Worm (Caenorhabditis elegans) whole organism, young adult: ENCODE data around the gene fntb-1.
A peak's percentile ranks its signal among the peaks of the same experiment; 100 is the strongest.

Experiments
- B0336.3 ChIP-seq: fragments of 200-800 bp; sonication (Bioruptor generic); IDR thresholded peaks from 2 replicates; pipeline ENCODE4 v1.3.6; 2022; ENCODE audit warnings: missing genetic modification characterization, missing compliant biosample characterization
- F23B12.7 ChIP-seq: sonication (generic microtip); optimal IDR thresholded peaks from 2 replicates; lab custom pipeline; 2017; ENCODE audit warnings: missing genetic modification characterization, mild to moderate bottlenecking, missing compliant biosample characterization, antibody characterized with exemption, moderate library complexity; ENCODE audit not compliant: insufficient read depth
- F33H1.4 ChIP-seq: fragments of 200-800 bp; sonication (Bioruptor generic); IDR thresholded peaks from 2 replicates; pipeline ENCODE4 v1.3.6; 2022; ENCODE audit warnings: missing genetic modification reagents, missing genetic modification characterization, missing compliant biosample characterization
- F37B4.10 ChIP-seq: fragments of 200-800 bp; sonication (Bioruptor generic); IDR thresholded peaks from 2 replicates; pipeline ENCODE4 v1.3.6; 2022; ENCODE audit warnings: missing genetic modification characterization, missing compliant biosample characterization
- F55B11.4 ChIP-seq: sonication (generic microtip); optimal IDR thresholded peaks from 2 replicates; lab custom pipeline; 2016; ENCODE audit warnings: missing compliant biosample characterization, missing genetic modification characterization, borderline replicate concordance; ENCODE audit not compliant: insufficient read depth
- F57C9.4 ChIP-seq: sonication (generic microtip); optimal IDR thresholded peaks from 2 replicates; lab custom pipeline; 2017; ENCODE audit warnings: mild to moderate bottlenecking, missing genetic modification characterization, missing compliant biosample characterization
- Y53F4B.3 ChIP-seq: fragments of 200-800 bp; sonication (Bioruptor generic); IDR thresholded peaks from 2 replicates; pipeline ENCODE4 v1.3.6; 2022; ENCODE audit warnings: missing genetic modification reagents, missing genetic modification characterization, missing compliant biosample characterization
- Y95B8A.8 ChIP-seq: fragments of 200-800 bp; sonication (Bioruptor generic); IDR thresholded peaks from 2 replicates; pipeline ENCODE4 v1.3.6; 2022; ENCODE audit warnings: missing genetic modification reagents, missing genetic modification characterization, missing compliant biosample characterization
- ZK185.1 ChIP-seq: sonication (generic microtip); optimal IDR thresholded peaks from 2 replicates; lab custom pipeline; 2016; ENCODE audit warnings: mild to moderate bottlenecking, missing genetic modification characterization, missing compliant biosample characterization; ENCODE audit not compliant: poor library complexity, severe bottlenecking
- aptf-2 ChIP-seq: fragments of 200-800 bp; sonication (Bioruptor generic); conservative IDR thresholded peaks from 2 replicates; pipeline ENCODE4 v1.3.6; 2022; ENCODE audit warnings: missing genetic modification reagents, missing genetic modification characterization, missing compliant biosample characterization
- athp-1 ChIP-seq: sonication (generic microtip); optimal IDR thresholded peaks from 2 replicates; lab custom pipeline; 2017; ENCODE audit warnings: mild to moderate bottlenecking, missing genetic modification characterization, missing compliant biosample characterization
- attf-3 ChIP-seq: fragments of 200-800 bp; sonication (Bioruptor generic); conservative IDR thresholded peaks from 2 replicates; pipeline ENCODE4 v1.3.6; 2022; ENCODE audit warnings: missing genetic modification reagents, missing genetic modification characterization, missing compliant biosample characterization
- attf-6 ChIP-seq: fragments of 200-800 bp; sonication (Bioruptor generic); IDR thresholded peaks from 2 replicates; pipeline ENCODE4 v1.3.6; 2022; ENCODE audit warnings: missing genetic modification reagents, missing genetic modification characterization, missing compliant biosample characterization
- ccch-3 ChIP-seq: fragments of 200-800 bp; sonication (Bioruptor generic); optimal IDR thresholded peaks from 2 replicates; lab custom pipeline; 2018; ENCODE audit warnings: mild to moderate bottlenecking, missing genetic modification characterization, missing compliant biosample characterization
- ceh-100 ChIP-seq: fragments of 200-800 bp; sonication (Bioruptor generic); IDR thresholded peaks from 2 replicates; pipeline ENCODE4 v1.3.6; 2022; ENCODE audit warnings: missing genetic modification reagents, missing genetic modification characterization, missing compliant biosample characterization
- ceh-27 ChIP-seq: fragments of 200-800 bp; sonication (Bioruptor generic); optimal IDR thresholded peaks from 2 replicates; lab custom pipeline; 2018; ENCODE audit warnings: mild to moderate bottlenecking, missing genetic modification characterization, moderate library complexity, missing compliant biosample characterization
- ceh-91 ChIP-seq: fragments of 200-800 bp; sonication (Bioruptor generic); IDR thresholded peaks from 2 replicates; pipeline ENCODE4 v1.3.6; 2022; ENCODE audit warnings: missing genetic modification reagents, missing genetic modification characterization, missing compliant biosample characterization
- chd-7 ChIP-seq: sonication (generic microtip); optimal IDR thresholded peaks from 2 replicates; lab custom pipeline; 2016; ENCODE audit warnings: mild to moderate bottlenecking, missing genetic modification characterization, moderate library complexity, missing compliant biosample characterization
- dox-1 ChIP-seq: fragments of 200-800 bp; sonication (Bioruptor generic); IDR thresholded peaks from 2 replicates; pipeline ENCODE4 v1.3.6; 2022; ENCODE audit warnings: missing genetic modification reagents, missing genetic modification characterization, missing compliant biosample characterization
- efl-1 ChIP-seq: fragments of 150-350 bp; optimal IDR thresholded peaks from 2 replicates; lab custom pipeline; 2014; ENCODE audit warnings: missing biosample characterization, missing genetic modification reagents, missing genetic modification characterization
- egl-18 ChIP-seq: fragments of 200-800 bp; sonication (Bioruptor generic); IDR thresholded peaks from 2 replicates; pipeline ENCODE4 v1.3.6; 2022; ENCODE audit warnings: missing genetic modification reagents, missing genetic modification characterization, missing compliant biosample characterization
- hmg-20 ChIP-seq: fragments of 200-800 bp; sonication (Bioruptor generic); IDR thresholded peaks from 2 replicates; pipeline ENCODE4 v1.3.6; 2022; ENCODE audit warnings: missing genetic modification reagents, missing genetic modification characterization, missing compliant biosample characterization
- let-607 ChIP-seq, 2 experiments: fragments of 200-800 bp in 1 of 2; sonication (Bioruptor generic) in 1 of 2; sonication (generic microtip) in 1 of 2; optimal IDR thresholded peaks; 2 replicates each; lab custom pipeline; 2016 to 2018; ENCODE audit warnings: mild to moderate bottlenecking in 2 of 2, missing compliant biosample characterization in 2 of 2, missing genetic modification characterization in 2 of 2, moderate library complexity in 2 of 2, missing genotype in 1 of 2
- lin-35 ChIP-seq, 3 experiments: fragments of 150-350 bp in 2 of 3; sonication (generic microtip) in 1 of 3; optimal IDR thresholded peaks; 2 replicates each; lab custom pipeline; 2014 to 2018; ENCODE audit warnings: missing biosample characterization in 3 of 3, missing genetic modification characterization in 3 of 3, missing genetic modification reagents in 3 of 3
- lir-1 ChIP-seq: fragments of 200-800 bp; sonication (Bioruptor generic); conservative IDR thresholded peaks from 2 replicates; pipeline ENCODE4 v1.3.6; 2022; ENCODE audit warnings: missing genetic modification reagents, missing genetic modification characterization, missing compliant biosample characterization
- madf-3 ChIP-seq: fragments of 200-800 bp; sonication (Bioruptor generic); IDR thresholded peaks from 2 replicates; pipeline ENCODE4 v1.3.6; 2022; ENCODE audit warnings: missing genetic modification reagents, missing genetic modification characterization, missing compliant biosample characterization
- madf-6 ChIP-seq: fragments of 200-800 bp; sonication (Bioruptor generic); IDR thresholded peaks from 2 replicates; pipeline ENCODE4 v1.3.6; 2022; ENCODE audit warnings: missing genetic modification reagents, missing genetic modification characterization, missing compliant biosample characterization
- madf-8 ChIP-seq: fragments of 200-800 bp; sonication (Bioruptor generic); conservative IDR thresholded peaks from 2 replicates; pipeline ENCODE4 v1.3.6; 2022; ENCODE audit warnings: missing genetic modification reagents, missing genetic modification characterization, missing compliant biosample characterization
- mcd-1 ChIP-seq: fragments of 200-800 bp; sonication (Bioruptor generic); IDR thresholded peaks from 2 replicates; pipeline ENCODE4 v1.3.6; 2022; ENCODE audit warnings: missing genetic modification reagents, missing genetic modification characterization, missing compliant biosample characterization
- mxl-1 ChIP-seq: sonication (generic microtip); optimal IDR thresholded peaks from 2 replicates; lab custom pipeline; 2016; ENCODE audit warnings: missing genetic modification characterization, missing compliant biosample characterization
- nfya-2 ChIP-seq: fragments of 200-800 bp; sonication (Bioruptor generic); IDR thresholded peaks from 2 replicates; pipeline ENCODE4 v1.3.6; 2022; ENCODE audit warnings: missing genetic modification reagents, missing genetic modification characterization, missing compliant biosample characterization
- nfyb-1 ChIP-seq: fragments of 200-800 bp; sonication (Bioruptor generic); IDR thresholded peaks from 2 replicates; pipeline ENCODE4 v1.3.6; 2022; ENCODE audit warnings: missing genetic modification reagents, missing genetic modification characterization, missing compliant biosample characterization
- nhr-179 ChIP-seq: sonication (generic microtip); optimal IDR thresholded peaks from 2 replicates; lab custom pipeline; 2016; ENCODE audit warnings: mild to moderate bottlenecking, missing genetic modification characterization, missing compliant biosample characterization
- nhr-27 ChIP-seq: fragments of 200-800 bp; sonication (Bioruptor generic); optimal IDR thresholded peaks from 2 replicates; lab custom pipeline; 2018; ENCODE audit warnings: mild to moderate bottlenecking, missing genetic modification characterization, moderate library complexity, missing compliant biosample characterization
- rcor-1 ChIP-seq: fragments of 200-800 bp; sonication (Bioruptor generic); IDR thresholded peaks from 2 replicates; pipeline ENCODE4 v1.3.6; 2022; ENCODE audit warnings: missing genetic modification reagents, missing genetic modification characterization, missing compliant biosample characterization
- rec-8 ChIP-seq, 2 experiments: sonication (generic microtip); optimal IDR thresholded peaks; 2 replicates each; lab custom pipeline; 2016; ENCODE audit warnings: mild to moderate bottlenecking in 2 of 2, missing genetic modification characterization in 2 of 2, missing genetic modification reagents in 2 of 2, missing genotype in 2 of 2, missing biosample characterization in 1 of 2, missing compliant biosample characterization in 1 of 2, moderate library complexity in 1 of 2
- rpc-1 ChIP-seq, 2 experiments: fragments of 150-350 bp in 1 of 2; sonication (generic microtip) in 1 of 2; optimal IDR thresholded peaks; 2 replicates each; lab custom pipeline; 2014 to 2018; ENCODE audit warnings: missing biosample characterization in 1 of 2, missing genetic modification characterization in 1 of 2, missing genetic modification reagents in 1 of 2, missing genotype in 1 of 2
- snpc-1.1 ChIP-seq: sonication (generic microtip); optimal IDR thresholded peaks from 2 replicates; lab custom pipeline; 2017; ENCODE audit warnings: missing genetic modification characterization, mild to moderate bottlenecking, missing compliant biosample characterization, antibody characterized with exemption, moderate library complexity, missing genotype, missing genetic modification reagents; ENCODE audit not compliant: insufficient read depth
- snpc-1.3 ChIP-seq: sonication (generic microtip); optimal IDR thresholded peaks from 2 replicates; lab custom pipeline; 2017; ENCODE audit warnings: missing genetic modification characterization, mild to moderate bottlenecking, missing compliant biosample characterization, antibody characterized with exemption, moderate library complexity, missing genotype, missing genetic modification reagents; ENCODE audit not compliant: insufficient read depth
- somi-1 ChIP-seq: fragments of 200-800 bp; sonication (Bioruptor generic); optimal IDR thresholded peaks from 2 replicates; lab custom pipeline; 2018; ENCODE audit warnings: mild to moderate bottlenecking, missing genetic modification characterization, missing compliant biosample characterization
- tbp1 ChIP-seq: fragments of 200-800 bp; sonication (Bioruptor generic); optimal IDR thresholded peaks from 2 replicates; lab custom pipeline; 2018; ENCODE audit warnings: mild to moderate bottlenecking, missing genetic modification characterization, missing compliant biosample characterization
- unc-130 ChIP-seq: sonication (generic microtip); optimal IDR thresholded peaks from 2 replicates; lab custom pipeline; 2016; ENCODE audit warnings: missing genetic modification reagents, missing genetic modification characterization, missing compliant biosample characterization
- zfh-2 ChIP-seq: fragments of 200-800 bp; sonication (Bioruptor generic); conservative IDR thresholded peaks from 2 replicates; pipeline ENCODE4 v1.3.6; 2022; ENCODE audit warnings: missing genetic modification reagents, missing genetic modification characterization, missing compliant biosample characterization
- zim-3 ChIP-seq: sonication (generic microtip); optimal IDR thresholded peaks from 2 replicates; lab custom pipeline; 2017; ENCODE audit warnings: mild to moderate bottlenecking, missing genetic modification characterization, moderate library complexity, missing compliant biosample characterization

The fntb-1 gene

DNA sequence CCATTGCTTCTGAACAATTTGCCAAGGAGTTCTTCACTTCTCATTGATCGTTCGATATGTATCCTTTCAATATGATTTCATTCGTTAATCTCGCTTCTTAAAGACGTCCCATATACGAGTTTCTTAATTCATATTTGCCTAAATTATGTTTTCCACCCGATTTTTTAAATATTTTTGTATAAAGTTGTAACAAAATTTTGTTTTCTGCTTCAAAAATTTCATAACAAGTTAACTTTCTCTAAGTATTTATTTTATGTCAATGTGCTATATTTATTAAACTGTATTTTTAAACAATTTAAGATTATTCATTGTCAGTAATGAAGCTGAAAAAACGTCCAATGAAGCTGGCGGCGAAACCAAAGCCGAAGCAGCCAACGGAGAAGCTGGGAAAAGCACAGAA, 1.9 kb downstream of the fntb-1 start, which contains the start of gene F23B12.7 (continued):
- TF ChIP-seq ceh-91 (GFP tag; lab: Robert Waterston, UW), result no peak
- TF ChIP-seq lir-1, result no peak

DNA sequence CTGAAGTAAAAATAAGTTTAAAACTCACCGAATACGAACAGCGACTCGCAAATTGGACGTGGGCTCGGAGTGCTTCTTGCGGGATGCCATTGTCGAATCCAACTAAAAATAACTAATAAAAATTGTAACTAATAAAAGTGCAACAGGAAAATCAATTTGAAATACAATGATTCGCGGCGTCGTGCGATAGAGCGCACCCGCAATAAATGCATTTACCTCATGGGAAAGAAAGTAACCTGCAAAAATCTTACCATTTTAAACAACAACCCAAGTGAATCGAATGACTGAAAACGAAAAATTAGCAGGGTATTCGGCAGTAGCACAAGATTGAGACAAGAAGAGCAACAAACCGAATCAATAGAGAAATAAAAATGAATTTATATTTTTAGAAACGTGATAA, 9.2 kb downstream of the fntb-1 start, which contains the start of gene bmk-1:
TSS of gene bmk-1 (minus strand) at position 359 of the 400 bp plus-strand sequence.
- 0 out of 2 replicates have a peak, but pooled peaks have one; percentile 32 for TF ChIP-seq madf-6
- TF ChIP-seq mcd-1, result peak; percentile 6; the same call in 1 of the 2 replicates
- no peak for TF ChIP-seq rcor-1 (GFP tag; lab: Robert Waterston, UW)
- TF ChIP-seq F33H1.4 (GFP tag; lab: Robert Waterston, UW), result no peak
- TF ChIP-seq aptf-2, result 0 out of 2 replicates have a peak, but pooled peaks have one; percentile 36
- no peak for TF ChIP-seq zim-3 (tag; lab: Kevin White, UChicago)
- TF ChIP-seq efl-1 (GFP tag; lab: Kevin White, UChicago), result peak; percentile 21
- no peak for TF ChIP-seq rpc-1 (optimal IDR thresholded peaks at IDR 0.05; lab: Kevin White, UChicago)
- TF ChIP-seq rpc-1 (tag; optimal IDR thresholded peaks at IDR 0.05; lab: Kevin White, UChicago), result no peak

DNA sequence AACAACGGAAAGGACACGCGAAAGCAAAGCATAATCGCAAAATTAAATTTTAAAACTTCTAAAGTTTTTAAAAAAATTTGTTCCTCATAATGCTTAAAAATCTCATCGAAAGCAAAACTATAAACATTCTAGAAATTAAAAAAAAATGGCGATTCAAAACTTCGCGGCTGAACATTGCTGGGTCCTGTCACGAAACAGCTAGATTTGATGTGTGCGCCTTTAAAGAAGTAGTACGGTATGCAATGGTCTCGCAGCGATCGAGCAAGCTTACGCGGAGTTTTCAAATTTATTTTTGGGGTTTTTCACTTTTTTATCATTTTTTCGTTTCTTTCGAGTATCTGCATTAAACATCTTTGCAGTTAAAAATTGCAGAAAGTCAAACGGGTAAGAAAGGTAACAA, 9.6 kb downstream of the fntb-1 start, which contains the start of gene coh-3:
TSS of gene coh-3 (plus strand) at position 353 of the 400 bp plus-strand sequence.
- TF ChIP-seq F55B11.4 (tag; lab: Kevin White, UChicago) (no peak), B0336.3 (GFP tag; lab: Robert Waterston, UW) (peak; percentile 53; the same call in 1 of the 2 replicates), nhr-27 (tag; lab: Kevin White, UChicago) (no peak), attf-6 (peak; percentile 70), somi-1 (no peak), egl-18 (GFP tag; lab: Robert Waterston, UW) (no peak), F23B12.7 (peak; percentile 65), Y95B8A.8 (GFP tag; lab: Robert Waterston, UW) (0 out of 2 replicates have a peak, but pooled peaks have one; percentile 35), ccch-3 (no peak), lin-35 (GFP tag; optimal IDR thresholded peaks at IDR 0.05; lab: Kevin White, UChicago) (peak in 1 of 3 experiments; percentile 30), ceh-27 (no peak), madf-8 (peak; percentile 96), chd-7 (no peak), ZK185.1 (tag; lab: Kevin White, UChicago) (no peak), unc-130 (GFP tag; lab: Kevin White, UChicago) (peak; percentile 59), zfh-2 (no peak), nfya-2 (GFP tag; lab: Robert Waterston, UW) (no peak), madf-3 (peak; percentile 90), F57C9.4 (tag; lab: Kevin White, UChicago) (no peak), let-607 (tag; optimal IDR thresholded peaks at IDR 0.05; lab: Kevin White, UChicago) (no peak), Y53F4B.3 (GFP tag; lab: Robert Waterston, UW) (peak; percentile 61; the same call in 1 of the 2 replicates), F37B4.10 (GFP tag; lab: Robert Waterston, UW) (no peak), snpc-1.3 (tag; lab: Kevin White, UChicago) (peak; percentile 92), attf-3 (GFP tag; lab: Robert Waterston, UW) (no peak), nfyb-1 (GFP tag; lab: Robert Waterston, UW) (no peak), snpc-1.1 (peak; percentile 87), nhr-179 (tag; lab: Kevin White, UChicago) (no peak), dox-1 (GFP tag; lab: Robert Waterston, UW) (peak; percentile 81), rec-8 (tag; optimal IDR thresholded peaks at IDR 0.05; lab: Kevin White, UChicago) (no peak), hmg-20 (GFP tag; lab: Robert Waterston, UW) (no peak), athp-1 (tag; lab: Kevin White, UChicago) (peak; percentile 25), mxl-1 (tag; lab: Kevin White, UChicago) (no peak), ceh-100 (peak; percentile 57; the same call in 1 of the 2 replicates), tbp1 (GFP tag; lab: Kevin White, UChicago) (peak; percentile 69)
